Worm (Caenorhabditis elegans): ENCODE measurements around the gene T07G12.3.

T07G12.3 gene

DNA sequence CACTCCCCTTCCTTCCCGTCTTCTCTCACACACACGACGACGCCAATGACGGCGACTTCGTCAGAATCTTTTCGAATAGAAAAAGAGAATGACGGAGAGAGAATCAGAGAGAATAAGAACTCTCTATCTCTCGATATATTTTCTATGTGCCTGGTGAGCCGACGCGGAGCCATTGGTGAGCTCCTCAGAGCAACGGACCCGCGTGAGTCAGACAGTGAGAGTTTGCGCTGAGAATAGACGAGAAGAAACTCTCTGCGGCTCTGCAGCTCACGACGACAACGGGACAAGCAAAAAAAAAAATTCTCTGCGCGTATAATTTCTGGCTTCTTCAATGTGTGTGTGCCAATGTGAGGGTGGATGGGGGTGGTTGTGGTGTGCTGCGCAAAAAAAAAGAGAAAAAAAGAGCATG, 33.8 kb upstream of the T07G12.3 start:
- TF ChIP-seq ztf-25 (GFP tag; IDR thresholded peaks at IDR 0.05): no peak
- TF ChIP-seq B0336.3 (GFP tag; IDR thresholded peaks at IDR 0.05): 0 out of 2 replicates have a peak, but pooled peaks have one; percentile 10
- peak; percentile 29 for TF ChIP-seq madf-10 (tag; optimal IDR thresholded peaks at IDR 0.05)
- no peak for TF ChIP-seq nfya-2 (GFP tag; IDR thresholded peaks at IDR 0.05)
- no peak for TF ChIP-seq dpff-1 (tag; optimal IDR thresholded peaks at IDR 0.05)
- TF ChIP-seq lin-26 (GFP tag; IDR thresholded peaks at IDR 0.05): no peak
- TF ChIP-seq hrde-1 (tag; optimal IDR thresholded peaks at IDR 0.05; ENCODE audit: borderline replicate concordance): no peak
- peak; percentile 18; the same call in 1 of the 2 replicates for TF ChIP-seq hmg-1.2 (GFP tag; IDR thresholded peaks at IDR 0.05)
- TF ChIP-seq sea-2 (GFP tag; IDR thresholded peaks at IDR 0.05): no peak
- no peak for TF ChIP-seq F52B5.7 (tag; optimal IDR thresholded peaks at IDR 0.05)
- no peak for TF ChIP-seq ZK185.1 (tag; optimal IDR thresholded peaks at IDR 0.05; ENCODE audit: poor library complexity, severe bottlenecking)
- TF ChIP-seq mcd-1 (GFP tag; IDR thresholded peaks at IDR 0.05): peak; percentile 28
- TF ChIP-seq aptf-2 (GFP tag; conservative IDR thresholded peaks at IDR 0.05): no peak
- no peak for TF ChIP-seq hmg-20 (GFP tag; IDR thresholded peaks at IDR 0.05)
- TF ChIP-seq F37B4.10 (GFP tag; IDR thresholded peaks at IDR 0.05): no peak
- no peak for TF ChIP-seq let-607 (tag; optimal IDR thresholded peaks at IDR 0.05)
- TF ChIP-seq C06A6.2 (GFP tag; conservative IDR thresholded peaks at IDR 0.05): no peak
- TF ChIP-seq K12H6.12 (tag; optimal IDR thresholded peaks at IDR 0.05): peak; percentile 75
- no peak for TF ChIP-seq F57A8.1 (GFP tag; optimal IDR thresholded peaks at IDR 0.05)
- no peak for TF ChIP-seq mes-4 (tag; optimal IDR thresholded peaks at IDR 0.05)
- TF ChIP-seq zfh-2 (GFP tag; conservative IDR thresholded peaks at IDR 0.05): peak; percentile 85
- no peak for TF ChIP-seq egl-44 (GFP tag; IDR thresholded peaks at IDR 0.05)
- TF ChIP-seq ztf-22 (GFP tag; optimal IDR thresholded peaks at IDR 0.05): no peak
- peak; percentile 19; the same call in 1 of the 2 replicates for TF ChIP-seq rcor-1 (GFP tag; IDR thresholded peaks at IDR 0.05)
- TF ChIP-seq Y95B8A.8 (GFP tag; IDR thresholded peaks at IDR 0.05): no peak
- TF ChIP-seq T26A5.8 (tag; optimal IDR thresholded peaks at IDR 0.05): no peak
- TF ChIP-seq C17E4.6 (GFP tag; IDR thresholded peaks at IDR 0.05): no peak
- no peak for TF ChIP-seq akir-1 (GFP tag; optimal IDR thresholded peaks at IDR 0.05)
- no peak for TF ChIP-seq xnd-1 (tag; optimal IDR thresholded peaks at IDR 0.05)
- TF ChIP-seq aptf-3 (GFP tag; IDR thresholded peaks at IDR 0.05): no peak
- TF ChIP-seq gei-17 (GFP tag; optimal IDR thresholded peaks at IDR 0.05): no peak
- TF ChIP-seq F22D6.2 (tag; optimal IDR thresholded peaks at IDR 0.05): no peak
- no peak for TF ChIP-seq F23B12.7 (tag; optimal IDR thresholded peaks at IDR 0.05; ENCODE audit: insufficient read depth)
- no peak for TF ChIP-seq nhr-27 (tag; optimal IDR thresholded peaks at IDR 0.05)
- no peak for TF ChIP-seq Y56A3A.18 (GFP tag; IDR thresholded peaks at IDR 0.05)
- no peak for TF ChIP-seq Y79H2A.3 (GFP tag; conservative IDR thresholded peaks at IDR 0.05)
- TF ChIP-seq D2030.7 (GFP tag; IDR thresholded peaks at IDR 0.05): no peak
- TF ChIP-seq pha-4 (tag; optimal IDR thresholded peaks at IDR 0.05): no peak
- TF ChIP-seq dox-1 (GFP tag; IDR thresholded peaks at IDR 0.05): no peak
- no peak for TF ChIP-seq pbrm-1 (GFP tag; IDR thresholded peaks at IDR 0.05)
- TF ChIP-seq snpc-1.3 (tag; optimal IDR thresholded peaks at IDR 0.05; ENCODE audit: insufficient read depth): no peak
- TF ChIP-seq ztf-18 (tag; optimal IDR thresholded peaks at IDR 0.05): no peak
- TF ChIP-seq let-526 (GFP tag; IDR thresholded peaks at IDR 0.05): no peak
- no peak for TF ChIP-seq T07F8.4 (tag; optimal IDR thresholded peaks at IDR 0.05)
- TF ChIP-seq B0019.2 (GFP tag; conservative IDR thresholded peaks at IDR 0.05): no peak
- no peak for TF ChIP-seq attf-3 (GFP tag; conservative IDR thresholded peaks at IDR 0.05)
- TF ChIP-seq madf-8 (GFP tag; conservative IDR thresholded peaks at IDR 0.05): no peak
- peak; percentile 11 for TF ChIP-seq snpc-4 (GFP tag; optimal IDR thresholded peaks at IDR 0.05)
- TF ChIP-seq snpc-4 (tag; optimal IDR thresholded peaks at IDR 0.05): peak in 1 of 4 experiments; percentile 13

All from whole organism, young adult.